Fruit fly (Drosophila melanogaster) whole organism, pupa: ENCODE data around the gene CG17666.

Source experiments
- CG10348 ChIP-seq: fragments of 200-800 bp; sonication (Bioruptor generic); IDR thresholded peaks from 2 replicates; pipeline ENCODE4 v1.3.6; 2022; ENCODE audit warnings: missing biosample characterization, missing genetic modification characterization
- CG14655 ChIP-seq: fragments of 200-800 bp; sonication (Bioruptor generic); optimal IDR thresholded peaks from 3 replicates; lab custom pipeline; 2017; ENCODE audit warnings: mild to moderate bottlenecking, missing biosample characterization, missing genetic modification reagents, missing genetic modification characterization
- CG17806 ChIP-seq: fragments of 200-800 bp; sonication (Bioruptor generic); optimal IDR thresholded peaks from 2 replicates; lab custom pipeline; 2018; ENCODE audit warnings: missing biosample characterization, mild to moderate bottlenecking, missing genetic modification characterization, moderate library complexity
- CG32121 ChIP-seq: fragments of 200-800 bp; sonication (Bioruptor generic); IDR thresholded peaks from 2 replicates; pipeline ENCODE4 v1.3.6; 2022; ENCODE audit warnings: missing biosample characterization, missing genetic modification characterization
- CG8159 ChIP-seq: fragments of 200-800 bp; sonication (Bioruptor generic); optimal IDR thresholded peaks from 3 replicates; lab custom pipeline; 2018; ENCODE audit warnings: missing biosample characterization, mild to moderate bottlenecking, missing genetic modification characterization, moderate library complexity
- CG8301 ChIP-seq: fragments of 200-800 bp; sonication (Bioruptor generic); optimal IDR thresholded peaks from 2 replicates; lab custom pipeline; 2018; ENCODE audit warnings: missing biosample characterization, mild to moderate bottlenecking, missing genetic modification characterization
- EcR ChIP-seq: fragments of 200-800 bp; sonication (Bioruptor generic); optimal IDR thresholded peaks from 3 replicates; lab custom pipeline; 2019; ENCODE audit warnings: missing biosample characterization, missing genetic modification characterization, mild to moderate bottlenecking, moderate library complexity, missing genetic modification reagents
- Ets98B ChIP-seq: fragments of 200-800 bp; sonication (Bioruptor generic); IDR thresholded peaks from 2 replicates; pipeline ENCODE4 v1.3.6; 2022; ENCODE audit warnings: missing biosample characterization, missing genetic modification characterization
- Snoo ChIP-seq: fragments of 200-800 bp; sonication (Bioruptor generic); optimal IDR thresholded peaks from 3 replicates; lab custom pipeline; 2017; ENCODE audit warnings: missing biosample characterization, mild to moderate bottlenecking, missing genetic modification characterization, inconsistent platforms
- gl ChIP-seq: fragments of 200-800 bp; sonication (Bioruptor generic); optimal IDR thresholded peaks from 2 replicates; lab custom pipeline; 2018; ENCODE audit warnings: missing biosample characterization, mild to moderate bottlenecking, missing genetic modification characterization
- rn ChIP-seq: fragments of 200-800 bp; sonication (Bioruptor generic); IDR thresholded peaks from 2 replicates; pipeline ENCODE4 v1.3.6; 2022; ENCODE audit warnings: missing biosample characterization, missing genetic modification characterization

dm6 chr3L:12804730-12805170 lies 23.6 kb downstream of the CG17666 start, which contains the start of gene Atg1:
- TF ChIP-seq Ets98B (GFP tag; lab: Robert Waterston, UW) (no peak), EcR (GFP tag; lab: Kevin White, UChicago) (no peak), CG17806 (no peak), CG8159 (tag; lab: Kevin White, UChicago) (no peak), CG32121 (GFP tag; lab: Robert Waterston, UW) (no peak), CG8301 (tag; lab: Kevin White, UChicago) (no peak), rn (GFP tag; lab: Robert Waterston, UW) (no peak), CG10348 (GFP tag; lab: Robert Waterston, UW) (no peak), Snoo (tag; lab: Kevin White, UChicago) (no peak), CG14655 (GFP tag; lab: Kevin White, UChicago) (no peak), gl (no peak)
